Worm (Caenorhabditis elegans): ENCODE measurements around the gene nse-4.

DNA sequence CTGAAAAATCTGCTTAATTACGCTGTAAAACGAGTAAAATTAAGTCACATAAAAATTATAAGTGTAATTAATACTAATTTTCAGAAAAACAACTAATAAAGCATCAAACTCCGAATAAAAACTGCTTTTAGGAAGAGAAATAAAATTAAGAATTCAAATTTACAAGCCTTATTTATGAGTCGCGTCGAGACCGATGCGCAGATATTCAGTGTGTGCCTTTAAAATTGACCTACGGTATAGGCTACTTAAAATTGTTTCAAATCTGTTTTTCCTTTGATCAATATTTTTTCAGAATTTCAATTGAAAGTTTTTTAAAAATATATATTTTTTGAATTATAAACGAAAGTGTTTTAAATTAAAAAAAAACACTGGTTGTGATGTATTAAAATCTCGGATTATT is 17.5 kb downstream of the nse-4 start, which contains the start of gene sms-1:
- no peak for TF ChIP-seq egl-27 (tag; optimal IDR thresholded peaks at IDR 0.05)
- TF ChIP-seq eor-1 (tag; optimal IDR thresholded peaks at IDR 0.05) = no peak
- no peak for TF ChIP-seq fos-1 (tag; optimal IDR thresholded peaks at IDR 0.05)
- TF ChIP-seq pha-4 (tag; optimal IDR thresholded peaks at IDR 0.05) = no peak
- no peak for TF ChIP-seq nhr-11 (tag; optimal IDR thresholded peaks at IDR 0.05)
- no peak for TF ChIP-seq zag-1 (tag; optimal IDR thresholded peaks at IDR 0.05)
- no peak for TF ChIP-seq fkh-10 (GFP tag; optimal IDR thresholded peaks at IDR 0.05)
- no peak for TF ChIP-seq ztf-4 (tag; optimal IDR thresholded peaks at IDR 0.05)
- no peak for TF ChIP-seq nhr-28 (tag; optimal IDR thresholded peaks at IDR 0.05)
- no peak for TF ChIP-seq aly-2 (tag; optimal IDR thresholded peaks at IDR 0.05)
- TF ChIP-seq unc-62 (GFP tag; optimal IDR thresholded peaks at IDR 0.05) = no peak
